Fruit fly (Drosophila melanogaster) whole organism, embryonic: ENCODE measurements around the gene CG17803.

ENCODE experiments used
- Ada2b ChIP-seq: fragments of 200-800 bp; sonication (Bioruptor generic); IDR thresholded peaks from 2 replicates; pipeline ENCODE4 v1.3.6; 2022; ENCODE audit warnings: missing biosample characterization, missing genetic modification characterization
- Bgb ChIP-seq: fragments of 200-800 bp; sonication (Bioruptor generic); IDR thresholded peaks from 2 replicates; pipeline ENCODE4 v1.3.6; 2022; ENCODE audit warnings: missing biosample characterization, missing genetic modification characterization; ENCODE audit not compliant: partially characterized antibody
- CG10274 ChIP-seq: fragments of 200-800 bp; sonication (Bioruptor generic); optimal IDR thresholded peaks from 3 replicates; lab custom pipeline; 2017; ENCODE audit warnings: missing biosample characterization, mild to moderate bottlenecking, missing genetic modification characterization
- CG10979 ChIP-seq: fragments of 200-800 bp; sonication (Bioruptor generic); optimal IDR thresholded peaks from 2 replicates; lab custom pipeline; 2018; ENCODE audit warnings: missing biosample characterization, mild to moderate bottlenecking, missing genetic modification characterization, moderate library complexity
- CG11696 ChIP-seq: fragments of 200-800 bp; sonication (Bioruptor generic); IDR thresholded peaks from 2 replicates; pipeline ENCODE4 v1.3.6; 2022; ENCODE audit warnings: missing biosample characterization, missing genetic modification characterization
- CG1603 ChIP-seq: fragments of 200-800 bp; sonication (Bioruptor generic); optimal IDR thresholded peaks from 2 replicates; lab custom pipeline; 2019; ENCODE audit warnings: missing biosample characterization, mild to moderate bottlenecking, missing genetic modification characterization, moderate library complexity
- CG1647 ChIP-seq: fragments of 200-800 bp; sonication (Bioruptor generic); optimal IDR thresholded peaks from 3 replicates; lab custom pipeline; 2016; ENCODE audit warnings: missing biosample characterization, missing genetic modification characterization
- CG17359 ChIP-seq: fragments of 200-800 bp; sonication (Bioruptor generic); optimal IDR thresholded peaks from 3 replicates; lab custom pipeline; 2018; ENCODE audit warnings: missing biosample characterization, mild to moderate bottlenecking, missing genetic modification characterization, moderate library complexity
- CG17361 ChIP-seq: fragments of 200-800 bp; sonication (Bioruptor generic); IDR thresholded peaks from 3 replicates; pipeline ENCODE4 v1.3.6; 2022; ENCODE audit warnings: missing biosample characterization, missing genetic modification characterization
- CG2712 ChIP-seq: fragments of 200-800 bp; optimal IDR thresholded peaks from 3 replicates; lab custom pipeline; 2019; ENCODE audit warnings: missing biosample characterization, mild to moderate bottlenecking, missing genetic modification characterization, moderate library complexity
- CG30403 ChIP-seq: fragments of 200-800 bp; sonication (Bioruptor generic); optimal IDR thresholded peaks from 3 replicates; lab custom pipeline; 2016; ENCODE audit warnings: missing biosample characterization, missing genetic modification characterization
- CG3995 ChIP-seq: fragments of 200-800 bp; sonication (Bioruptor generic); optimal IDR thresholded peaks from 3 replicates; lab custom pipeline; 2016; ENCODE audit warnings: missing biosample characterization, missing genetic modification characterization
- CG6254 ChIP-seq: fragments of 200-800 bp; sonication (Bioruptor generic); optimal IDR thresholded peaks from 3 replicates; lab custom pipeline; 2017; ENCODE audit warnings: mild to moderate bottlenecking, missing biosample characterization, missing genetic modification reagents, missing genetic modification characterization
- CG9817 ChIP-seq: fragments of 200-800 bp; sonication (Bioruptor generic); optimal IDR thresholded peaks from 2 replicates; lab custom pipeline; 2018; ENCODE audit warnings: missing biosample characterization, mild to moderate bottlenecking, missing genetic modification characterization, moderate library complexity
- Dfd ChIP-seq, 2 experiments: fragments of >200 bp; optimal IDR thresholded peaks; 2 replicates each; lab custom pipeline; 2017; ENCODE audit warnings: missing biosample characterization in 2 of 2, missing genetic modification characterization in 2 of 2
- Dll ChIP-seq: fragments of 200-800 bp; sonication (Bioruptor generic); IDR thresholded peaks from 4 replicates; pipeline ENCODE4 v1.3.6; 2022; ENCODE audit warnings: missing biosample characterization, missing genetic modification characterization; ENCODE audit not compliant: partially characterized antibody
- Doc2 ChIP-seq: fragments of 200-800 bp; sonication (Bioruptor generic); IDR thresholded peaks from 2 replicates; pipeline ENCODE4 v1.3.6; 2022; ENCODE audit warnings: missing biosample characterization, missing genetic modification characterization
- Doc3 ChIP-seq: fragments of 200-800 bp; sonication (Bioruptor generic); IDR thresholded peaks from 3 replicates; pipeline ENCODE4 v1.3.6; 2022; ENCODE audit warnings: missing biosample characterization, missing genetic modification characterization; ENCODE audit not compliant: partially characterized antibody
- Dref ChIP-seq: fragments of 200-800 bp; sonication (Bioruptor generic); IDR thresholded peaks from 2 replicates; pipeline ENCODE4 v1.3.6; 2022; ENCODE audit warnings: missing biosample characterization, missing genetic modification characterization
- Drgx ChIP-seq: fragments of 200-800 bp; sonication (Bioruptor generic); IDR thresholded peaks from 2 replicates; pipeline ENCODE4 v1.3.6; 2022; ENCODE audit warnings: missing biosample characterization, missing genetic modification characterization
- E2f1 ChIP-seq: fragments of 200-800 bp; sonication (Bioruptor generic); IDR thresholded peaks from 2 replicates; pipeline ENCODE4 v1.3.6; 2022; ENCODE audit warnings: missing biosample characterization, missing genetic modification characterization
- ERR ChIP-seq: fragments of 200-800 bp; sonication (Bioruptor generic); optimal IDR thresholded peaks from 2 replicates; lab custom pipeline; 2016; ENCODE audit warnings: missing biosample characterization, missing genetic modification characterization
- HHEX ChIP-seq: fragments of 200-800 bp; sonication (Bioruptor generic); optimal IDR thresholded peaks from 3 replicates; lab custom pipeline; 2017; ENCODE audit warnings: missing biosample characterization, mild to moderate bottlenecking, missing genetic modification characterization, missing genetic modification reagents
- Hmx ChIP-seq: fragments of 200-800 bp; sonication (Bioruptor generic); optimal IDR thresholded peaks from 2 replicates; lab custom pipeline; 2016; ENCODE audit warnings: missing biosample characterization, missing genetic modification characterization
- Hr3 ChIP-seq: fragments of 200-800 bp; sonication (Bioruptor generic); optimal IDR thresholded peaks from 3 replicates; lab custom pipeline; 2016; ENCODE audit warnings: missing biosample characterization, missing genetic modification characterization
- Hr78 ChIP-seq, 2 experiments: fragments of 200-800 bp in 1 of 2; fragments of >200 bp in 1 of 2; sonication (Bioruptor generic) in 1 of 2; optimal IDR thresholded peaks; 2 replicates each; lab custom pipeline; 2017 to 2019; ENCODE audit warnings: missing biosample characterization in 2 of 2, missing genetic modification characterization in 2 of 2, mild to moderate bottlenecking in 1 of 2, moderate library complexity in 1 of 2
- Kr ChIP-seq: fragments of 200-800 bp; sonication (Bioruptor generic); optimal IDR thresholded peaks from 2 replicates; lab custom pipeline; 2017; ENCODE audit warnings: missing biosample characterization, mild to moderate bottlenecking, missing genetic modification characterization
- Max ChIP-seq: fragments of 200-800 bp; sonication (Bioruptor generic); optimal IDR thresholded peaks from 2 replicates; lab custom pipeline; 2016; ENCODE audit warnings: missing biosample characterization, mild to moderate bottlenecking, missing genetic modification characterization
- Oaz ChIP-seq: fragments of 200-800 bp; sonication (Bioruptor generic); IDR thresholded peaks from 2 replicates; pipeline ENCODE4 v1.3.6; 2022; ENCODE audit warnings: missing biosample characterization, missing genetic modification characterization
- PHDP ChIP-seq: fragments of 200-800 bp; sonication (Bioruptor generic); optimal IDR thresholded peaks from 3 replicates; lab custom pipeline; 2018; ENCODE audit warnings: missing biosample characterization, mild to moderate bottlenecking, missing genetic modification characterization, moderate library complexity
- Scr ChIP-seq: fragments of 200-800 bp; sonication (Bioruptor generic); IDR thresholded peaks from 2 replicates; pipeline ENCODE4 v1.3.6; 2022; ENCODE audit warnings: missing biosample characterization, missing genetic modification characterization; ENCODE audit not compliant: partially characterized antibody
- Sox102F ChIP-seq: fragments of 200-800 bp; sonication (Bioruptor generic); optimal IDR thresholded peaks from 2 replicates; lab custom pipeline; 2018; ENCODE audit warnings: missing biosample characterization, mild to moderate bottlenecking, missing genetic modification characterization, moderate library complexity
- ash1 ChIP-seq: fragments of 200-800 bp; sonication (Bioruptor generic); optimal IDR thresholded peaks from 2 replicates; lab custom pipeline; 2018; ENCODE audit warnings: missing biosample characterization, mild to moderate bottlenecking, missing genetic modification characterization
- cato ChIP-seq: fragments of 200-800 bp; sonication (Bioruptor generic); optimal IDR thresholded peaks from 2 replicates; lab custom pipeline; 2016; ENCODE audit warnings: missing biosample characterization, missing genetic modification characterization, borderline replicate concordance
- ci ChIP-seq: fragments of 200-800 bp; sonication (Bioruptor generic); IDR thresholded peaks from 3 replicates; pipeline ENCODE4 v1.3.6; 2022; ENCODE audit warnings: missing biosample characterization, missing genetic modification characterization
- croc ChIP-seq: fragments of 200-800 bp; sonication (Bioruptor generic); conservative IDR thresholded peaks from 3 replicates; pipeline ENCODE4 v1.3.6; 2022; ENCODE audit warnings: missing biosample characterization, missing genetic modification characterization
- danr ChIP-seq: fragments of 200-800 bp; sonication (Bioruptor generic); IDR thresholded peaks from 2 replicates; pipeline ENCODE4 v1.3.6; 2022; ENCODE audit warnings: missing biosample characterization, missing genetic modification characterization
- eve ChIP-seq, 2 experiments: fragments of >200 bp; optimal IDR thresholded peaks; 2 replicates each; lab custom pipeline; 2017; ENCODE audit warnings: missing biosample characterization in 2 of 2, missing genetic modification characterization in 2 of 2
- fd3F ChIP-seq: fragments of 200-800 bp; sonication (Bioruptor generic); optimal IDR thresholded peaks from 2 replicates; lab custom pipeline; 2018; ENCODE audit warnings: missing biosample characterization, mild to moderate bottlenecking, missing genetic modification characterization, moderate library complexity
- fd64A ChIP-seq: fragments of 200-800 bp; sonication (Bioruptor generic); optimal IDR thresholded peaks from 3 replicates; lab custom pipeline; 2018; ENCODE audit warnings: missing biosample characterization, mild to moderate bottlenecking, missing genetic modification characterization
- grau ChIP-seq: fragments of 200-800 bp; optimal IDR thresholded peaks from 3 replicates; lab custom pipeline; 2019; ENCODE audit warnings: missing biosample characterization, mild to moderate bottlenecking, missing genetic modification characterization, moderate library complexity
- h ChIP-seq: fragments of >200 bp; optimal IDR thresholded peaks from 2 replicates; lab custom pipeline; 2017
- ham ChIP-seq: fragments of 200-800 bp; sonication (Bioruptor generic); IDR thresholded peaks from 2 replicates; pipeline ENCODE4 v1.3.6; 2022; ENCODE audit warnings: missing biosample characterization, missing genetic modification characterization
- odd ChIP-seq: fragments of 200-800 bp; sonication (Bioruptor generic); optimal IDR thresholded peaks from 2 replicates; lab custom pipeline; 2017; ENCODE audit warnings: missing biosample characterization, mild to moderate bottlenecking, missing genetic modification characterization
- onecut ChIP-seq: fragments of 200-800 bp; sonication (Bioruptor generic); IDR thresholded peaks from 2 replicates; pipeline ENCODE4 v1.3.6; 2022; ENCODE audit warnings: missing biosample characterization, missing genetic modification characterization
- p53 ChIP-seq: fragments of 200-800 bp; sonication (Bioruptor generic); optimal IDR thresholded peaks from 2 replicates; lab custom pipeline; 2016; ENCODE audit warnings: missing biosample characterization, missing genetic modification characterization
- pan ChIP-seq, 4 experiments: fragments of >200 bp in 3 of 4; fragments of 200-800 bp in 1 of 4; sonication (Bioruptor generic) in 1 of 4; optimal IDR thresholded peaks in 3 of 4; IDR thresholded peaks in 1 of 4; 2 replicates each; pipeline versions ENCODE4 v1.3.6 to Lab custom; 2017 to 2022; ENCODE audit warnings: missing biosample characterization in 2 of 4, missing genetic modification characterization in 2 of 4, mixed read lengths in 1 of 4
- phol ChIP-seq: fragments of 200-800 bp; sonication (Bioruptor generic); optimal IDR thresholded peaks from 3 replicates; lab custom pipeline; 2018; ENCODE audit warnings: missing biosample characterization, mild to moderate bottlenecking, missing genetic modification characterization, moderate library complexity
- sens ChIP-seq: fragments of 200-800 bp; sonication (Bioruptor generic); peaks from one replicate; lab custom pipeline; 2016; ENCODE audit warnings: missing biosample characterization, missing genetic modification characterization
- sqz ChIP-seq: fragments of 200-800 bp; sonication (Bioruptor generic); optimal IDR thresholded peaks from 3 replicates; lab custom pipeline; 2018; ENCODE audit warnings: missing biosample characterization, mild to moderate bottlenecking, missing genetic modification characterization
- zf30C ChIP-seq: fragments of 200-800 bp; sonication (Bioruptor generic); optimal IDR thresholded peaks from 3 replicates; lab custom pipeline; 2018; ENCODE audit warnings: missing biosample characterization, mild to moderate bottlenecking, missing genetic modification characterization

Gene CG17803

dm6 chr3R:17849178-17849577 is 47.9 kb upstream of the CG17803 start (continued):
- TF ChIP-seq Doc2 (GFP tag; lab: Robert Waterston, UW), result no peak
- no peak for TF ChIP-seq Dfd (GFP tag; optimal IDR thresholded peaks at IDR 0.05; lab: Kevin White, UChicago)
- TF ChIP-seq Max (GFP tag; lab: Kevin White, UChicago), result no peak
- TF ChIP-seq Sox102F, result peak; percentile 38
- TF ChIP-seq h (lab: Kevin White, UChicago), result no peak
- TF ChIP-seq CG1647, result no peak
- TF ChIP-seq CG3995 (GFP tag; lab: Kevin White, UChicago), result no peak
- no peak for TF ChIP-seq ham (GFP tag; lab: Robert Waterston, UW)
- TF ChIP-seq fd64A (GFP tag; lab: Kevin White, UChicago), result no peak
- no peak for TF ChIP-seq ERR (GFP tag; lab: Kevin White, UChicago)
- no peak for TF ChIP-seq Drgx (GFP tag; lab: Robert Waterston, UW)
- no peak for TF ChIP-seq CG10274 (GFP tag; lab: Kevin White, UChicago)
- peak; percentile 17 for TF ChIP-seq CG10979 (tag; lab: Kevin White, UChicago)
- no peak for TF ChIP-seq Hmx
- no peak for TF ChIP-seq E2f1 (GFP tag; lab: Robert Waterston, UW)
- TF ChIP-seq CG30403 (GFP tag; lab: Kevin White, UChicago), result peak; percentile 28
- TF ChIP-seq PHDP (tag; lab: Kevin White, UChicago), result peak; percentile 34
- TF ChIP-seq fd3F (GFP tag; lab: Kevin White, UChicago), result no peak
- peak; percentile 36 for TF ChIP-seq CG17359 (tag; lab: Kevin White, UChicago)
- TF ChIP-seq eve (GFP tag; optimal IDR thresholded peaks at IDR 0.05; lab: Kevin White, UChicago), result peak in 1 of 2 experiments; percentile 1
- TF ChIP-seq Bgb (GFP tag; lab: Robert Waterston, UW), result no peak
- no peak for TF ChIP-seq onecut (GFP tag; lab: Robert Waterston, UW)
- no peak for TF ChIP-seq pan (optimal IDR thresholded peaks at IDR 0.05; lab: Kevin White, UChicago)
- TF ChIP-seq pan (GFP tag; optimal IDR thresholded peaks at IDR 0.05 in 1 of 2, IDR thresholded peaks at IDR 0.05 in 1 of 2), result no peak
- TF ChIP-seq danr (GFP tag; lab: Robert Waterston, UW), result no peak
- TF ChIP-seq Dll, result no peak
- peak; percentile 27 for TF ChIP-seq phol (tag; lab: Kevin White, UChicago)
- peak; percentile 46 for TF ChIP-seq grau (tag; lab: Kevin White, UChicago)
- TF ChIP-seq CG1603, result peak; percentile 2
- no peak for TF ChIP-seq CG6254 (GFP tag; lab: Kevin White, UChicago)
- TF ChIP-seq croc (GFP tag; lab: Robert Waterston, UW), result no peak
- TF ChIP-seq CG2712 (tag; lab: Kevin White, UChicago), result peak; percentile 26
- TF ChIP-seq CG9817 (tag; lab: Kevin White, UChicago), result peak; percentile 2
- TF ChIP-seq sqz (GFP tag; lab: Kevin White, UChicago), result no peak
- TF ChIP-seq sens (GFP tag; lab: Kevin White, UChicago), result peak; percentile 74
- no peak for TF ChIP-seq p53 (GFP tag; lab: Kevin White, UChicago)
- peak; percentile 1 for TF ChIP-seq zf30C (GFP tag; lab: Kevin White, UChicago)
- no peak for TF ChIP-seq odd (GFP tag; lab: Kevin White, UChicago)
- no peak for TF ChIP-seq Oaz
- TF ChIP-seq Hr3 (GFP tag; lab: Kevin White, UChicago), result no peak
- peak; percentile 17 for TF ChIP-seq HHEX
- TF ChIP-seq ash1, result no peak
- no peak for TF ChIP-seq Scr (GFP tag; lab: Robert Waterston, UW)
- no peak for TF ChIP-seq Hr78 (GFP tag; optimal IDR thresholded peaks at IDR 0.05; lab: Kevin White, UChicago)
- TF ChIP-seq ci (GFP tag; lab: Robert Waterston, UW), result 0 out of 3 replicates have a peak, but pooled peaks have one; percentile 22
- TF ChIP-seq Kr (GFP tag; lab: Kevin White, UChicago), result no peak
- TF ChIP-seq Dref, result no peak
- no peak for TF ChIP-seq Doc3 (GFP tag; lab: Robert Waterston, UW)
- 0 out of 3 replicates have a peak, but pooled peaks have one; percentile 21 for TF ChIP-seq CG17361
- no peak for TF ChIP-seq cato (GFP tag; lab: Kevin White, UChicago)
- TF ChIP-seq Ada2b (GFP tag; lab: Robert Waterston, UW), result 0 out of 2 replicates have a peak, but pooled peaks have one; percentile 18
- no peak for TF ChIP-seq CG11696 (GFP tag; lab: Robert Waterston, UW)
